Fruit fly (Drosophila melanogaster): ENCODE data around the gene bigmax.

Gene bigmax

DNA sequence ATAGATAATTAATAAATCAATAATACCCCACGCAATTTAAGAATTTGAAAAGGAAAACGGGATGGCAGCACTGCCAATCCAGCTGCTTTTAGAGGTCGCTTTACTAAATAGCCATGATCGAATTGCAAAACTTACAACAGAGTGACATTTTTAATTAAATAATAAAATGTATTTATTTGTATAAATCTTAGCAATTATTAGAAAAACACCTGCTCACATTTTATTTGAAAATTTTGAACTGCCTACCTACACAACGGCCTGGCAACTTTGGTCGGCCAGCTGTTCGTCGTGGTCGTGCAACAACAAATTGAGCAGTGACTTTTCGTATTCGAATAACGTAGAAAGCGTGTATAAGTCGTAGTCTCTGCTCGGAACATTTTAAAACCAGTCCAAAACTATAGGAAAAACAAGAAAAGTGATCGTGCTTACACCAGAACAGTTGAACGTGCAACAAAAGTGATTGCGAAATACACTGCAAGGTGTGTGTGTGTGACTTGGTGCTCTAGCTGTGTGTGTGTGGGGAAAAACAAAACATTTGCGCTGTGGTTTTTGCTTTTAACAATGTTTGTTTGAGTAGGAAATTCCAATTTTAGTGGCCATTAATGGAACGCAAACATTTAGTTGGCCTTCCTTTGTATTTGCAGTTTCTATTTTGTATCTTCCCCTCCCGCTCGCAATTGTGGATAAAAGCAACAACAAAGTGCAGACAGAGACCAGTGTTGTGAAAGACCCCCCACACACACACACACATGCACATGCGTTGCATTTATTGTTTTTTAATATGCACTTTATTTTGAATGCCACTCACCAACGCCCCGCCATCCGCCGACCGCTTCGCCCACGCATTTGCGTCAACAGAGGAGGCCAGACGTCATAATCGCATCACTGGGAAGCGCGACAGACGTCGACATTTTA, 13.5 kb downstream of the bigmax start, which contains the start of gene CG5938 (continued):
- peak; percentile 55 for TF ChIP-seq H2.0 (GFP tag; IDR thresholded peaks at IDR 0.05)
- peak; percentile 36 for TF ChIP-seq CG18262 (tag; optimal IDR thresholded peaks at IDR 0.05)
- TF ChIP-seq phol (tag; optimal IDR thresholded peaks at IDR 0.05), result peak; percentile 38
- no peak for TF ChIP-seq tio (GFP tag; optimal IDR thresholded peaks at IDR 0.05)
- TF ChIP-seq CG8388 (GFP tag; optimal IDR thresholded peaks at IDR 0.05), result no peak
- TF ChIP-seq CG30403 (GFP tag; optimal IDR thresholded peaks at IDR 0.05), result peak; percentile 43
- TF ChIP-seq CG15696 (tag; optimal IDR thresholded peaks at IDR 0.05), result peak; percentile 5
- TF ChIP-seq CG32532 (GFP tag; IDR thresholded peaks at IDR 0.05), result peak; percentile 41; the same call in 1 of the 2 replicates
- TF ChIP-seq cato (GFP tag; optimal IDR thresholded peaks at IDR 0.05; ENCODE audit: borderline replicate concordance), result peak; percentile 27
- peak in 1 of 2 experiments; percentile 77 for TF ChIP-seq Pdp1 (GFP tag; optimal IDR thresholded peaks at IDR 0.05)
- peak; percentile 55 for TF ChIP-seq HmgZ (tag; optimal IDR thresholded peaks at IDR 0.05)
- no peak for TF ChIP-seq da (GFP tag; optimal IDR thresholded peaks at IDR 0.05)
- TF ChIP-seq Vsx1 (GFP tag; optimal IDR thresholded peaks at IDR 0.05), result no peak
- TF ChIP-seq Drgx (GFP tag; IDR thresholded peaks at IDR 0.05), result peak; percentile 59; the same call in 1 of the 2 replicates
- TF ChIP-seq pfk (GFP tag; optimal IDR thresholded peaks at IDR 0.05), result no peak
- TF ChIP-seq lbe (GFP tag; optimal IDR thresholded peaks at IDR 0.05), result peak; percentile 35
- TF ChIP-seq CG30431 (GFP tag; optimal IDR thresholded peaks at IDR 0.05), result no peak
- TF ChIP-seq esg (GFP tag; conservative IDR thresholded peaks at IDR 0.05), result 0 out of 2 replicates have a peak, but pooled peaks have one; percentile 23
- TF ChIP-seq CG13123 (GFP tag; optimal IDR thresholded peaks at IDR 0.05), result no peak
- TF ChIP-seq trem (tag; optimal IDR thresholded peaks at IDR 0.05), result peak; percentile 92
- TF ChIP-seq Gug (GFP tag; IDR thresholded peaks at IDR 0.05), result 0 out of 4 replicates have a peak, but pooled peaks have one; percentile 9
- TF ChIP-seq tap (tag; optimal IDR thresholded peaks at IDR 0.05), result peak; percentile 40
- peak; percentile 50; the same call in 1 of the 2 replicates for TF ChIP-seq CG31441 (GFP tag; IDR thresholded peaks at IDR 0.05)
- peak; percentile 13 for TF ChIP-seq scrt (GFP tag; optimal IDR thresholded peaks at IDR 0.05)
- TF ChIP-seq luna (GFP tag; optimal IDR thresholded peaks at IDR 0.05), result no peak
- peak; percentile 73 for TF ChIP-seq onecut (GFP tag; IDR thresholded peaks at IDR 0.05)
- TF ChIP-seq MBD-R2 (GFP tag; IDR thresholded peaks at IDR 0.05), result peak; percentile 38; the same call in 1 of the 2 replicates
- peak; percentile 6 for TF ChIP-seq CG12155 (GFP tag; optimal IDR thresholded peaks at IDR 0.05)
- peak; percentile 62 for TF ChIP-seq CG15514 (GFP tag; optimal IDR thresholded peaks at IDR 0.05)
- 0 out of 3 replicates have a peak, but pooled peaks have one; percentile 15 for TF ChIP-seq ci (GFP tag; IDR thresholded peaks at IDR 0.05)
- TF ChIP-seq CG9437 (GFP tag; optimal IDR thresholded peaks at IDR 0.05), result peak; percentile 52
- no peak for TF ChIP-seq wor (GFP tag; IDR thresholded peaks at IDR 0.05)
- no peak for TF ChIP-seq CG1832 (GFP tag; optimal IDR thresholded peaks at IDR 0.05)
- peak; percentile 56 for TF ChIP-seq CG17829 (tag; optimal IDR thresholded peaks at IDR 0.05)
- peak; percentile 18 for TF ChIP-seq CG1602 (GFP tag; optimal IDR thresholded peaks at IDR 0.05)
- no peak for TF ChIP-seq emc (GFP tag; optimal IDR thresholded peaks at IDR 0.05)
- TF ChIP-seq twi (tag; optimal IDR thresholded peaks at IDR 0.05), result peak; percentile 17
- TF ChIP-seq CG10979 (tag; optimal IDR thresholded peaks at IDR 0.05), result no peak
- TF ChIP-seq ac (GFP tag; optimal IDR thresholded peaks at IDR 0.05), result no peak
- peak; percentile 14 for TF ChIP-seq PHDP (tag; optimal IDR thresholded peaks at IDR 0.05)
- peak; percentile 51 for TF ChIP-seq stwl (tag; optimal IDR thresholded peaks at IDR 0.05)
- 0 out of 2 replicates have a peak, but pooled peaks have one; percentile 9 for TF ChIP-seq sob (GFP tag; IDR thresholded peaks at IDR 0.05)
- 0 out of 2 replicates have a peak, but pooled peaks have one; percentile 25 for TF ChIP-seq ttk (GFP tag; IDR thresholded peaks at IDR 0.05)
- peak in 1 of 2 experiments; percentile 23 for TF ChIP-seq bsh (GFP tag; optimal IDR thresholded peaks at IDR 0.05)
- TF ChIP-seq CG4404 (GFP tag; IDR thresholded peaks at IDR 0.05), result no peak
- no peak for TF ChIP-seq mirr (GFP tag; optimal IDR thresholded peaks at IDR 0.05)
- TF ChIP-seq CG11504 (tag; optimal IDR thresholded peaks at IDR 0.05), result peak; percentile 50
- no peak for TF ChIP-seq CG3163 (GFP tag; optimal IDR thresholded peaks at IDR 0.05)

Measured in whole organism, embryonic.